Worm (Caenorhabditis elegans): ENCODE results near the gene Y53F4B.14.

DNA sequence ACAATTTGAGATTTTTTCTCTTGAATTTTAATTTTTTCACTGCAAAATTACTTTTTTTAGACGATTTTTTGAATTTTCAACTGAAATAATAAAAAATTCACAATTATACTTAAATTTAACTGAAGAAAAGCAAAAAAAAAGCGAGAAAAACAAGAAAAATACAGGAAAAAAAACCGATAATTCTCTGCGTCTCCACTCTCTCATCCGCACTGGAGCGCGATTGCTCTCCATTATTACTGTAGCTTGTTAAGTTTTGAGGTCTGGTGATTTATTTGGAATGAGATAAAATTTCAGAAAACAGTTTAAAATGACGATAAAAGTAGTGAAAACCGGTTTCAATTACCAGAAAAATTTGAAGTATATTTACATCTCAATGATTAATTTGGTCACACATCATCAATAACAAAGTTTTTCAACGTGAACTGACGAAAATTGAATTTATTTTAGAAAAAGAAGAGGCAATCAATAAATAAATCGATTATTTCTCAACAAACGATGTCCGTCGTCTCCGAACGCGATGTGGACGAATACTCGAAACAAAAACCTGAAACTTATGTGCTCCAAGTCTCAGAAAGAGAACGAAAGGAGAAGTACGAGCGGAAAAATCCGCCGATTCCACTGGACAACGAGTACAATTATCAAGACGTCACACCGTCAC lies 39.1 kb downstream of the Y53F4B.14 start, which contains the start of gene Y53F4B.19:
- no peak for TF ChIP-seq ztf-29 (GFP tag; IDR thresholded peaks at IDR 0.05)
- no peak for TF ChIP-seq flt-1 (GFP tag; IDR thresholded peaks at IDR 0.05)
- TF ChIP-seq tab-1 (GFP tag; IDR thresholded peaks at IDR 0.05): no peak
